Worm (Caenorhabditis elegans): ENCODE data around the gene arc-1.

arc-1 gene

ce11 chrII:9646928-9647838 lies 27.6 kb upstream of the arc-1 start, which contains the start of gene sqv-8 (continued):
- TF ChIP-seq ztf-18 (tag; optimal IDR thresholded peaks at IDR 0.05) (no peak), rec-8 (tag; optimal IDR thresholded peaks at IDR 0.05) (no peak), D2030.7 (GFP tag; IDR thresholded peaks at IDR 0.05) (peak; percentile 62; the same call in 1 of the 2 replicates), snpc-3.4 (tag; optimal IDR thresholded peaks at IDR 0.05) (no peak), mes-4 (tag; optimal IDR thresholded peaks at IDR 0.05) (no peak), egl-44 (GFP tag; IDR thresholded peaks at IDR 0.05) (no peak), dox-1 (GFP tag; IDR thresholded peaks at IDR 0.05) (0 out of 2 replicates have a peak, but pooled peaks have one; percentile 17), F22D6.2 (tag; optimal IDR thresholded peaks at IDR 0.05) (no peak), egl-18 (GFP tag; IDR thresholded peaks at IDR 0.05) (no peak), madf-6 (GFP tag; IDR thresholded peaks at IDR 0.05) (peak; percentile 97), K11D2.4 (GFP tag; IDR thresholded peaks at IDR 0.05) (no peak), F55B11.4 (tag; optimal IDR thresholded peaks at IDR 0.05; ENCODE audit: borderline replicate concordance, insufficient read depth) (no peak), nhr-80 (tag; optimal IDR thresholded peaks at IDR 0.05) (peak; percentile 65), tlf-1 (GFP tag; optimal IDR thresholded peaks at IDR 0.05) (no peak), unc-130 (GFP tag; optimal IDR thresholded peaks at IDR 0.05) (no peak), attf-3 (GFP tag; conservative IDR thresholded peaks at IDR 0.05) (no peak), F52B5.7 (tag; optimal IDR thresholded peaks at IDR 0.05) (no peak), ceh-91 (GFP tag; IDR thresholded peaks at IDR 0.05) (peak; percentile 27; the same call in 1 of the 2 replicates), B0035.1 (tag; optimal IDR thresholded peaks at IDR 0.05) (no peak), ztf-26 (tag; optimal IDR thresholded peaks at IDR 0.05) (no peak), Y53F4B.3 (GFP tag; IDR thresholded peaks at IDR 0.05) (no peak), let-607 (tag; optimal IDR thresholded peaks at IDR 0.05) (peak; percentile 37 to 43), ztf-22 (GFP tag; optimal IDR thresholded peaks at IDR 0.05) (no peak), cebp-2 (GFP tag; IDR thresholded peaks at IDR 0.05) (no peak), nfyb-1 (GFP tag; IDR thresholded peaks at IDR 0.05) (no peak), ama-1 (optimal IDR thresholded peaks at IDR 0.05) (no peak), ama-1 (GFP tag; optimal IDR thresholded peaks at IDR 0.05) (no peak), C17E4.6 (GFP tag; IDR thresholded peaks at IDR 0.05) (no peak), F10E7.11 (tag; optimal IDR thresholded peaks at IDR 0.05) (no peak), aptf-2 (GFP tag; conservative IDR thresholded peaks at IDR 0.05) (no peak), F23B12.7 (tag; optimal IDR thresholded peaks at IDR 0.05; ENCODE audit: insufficient read depth) (peak; percentile 12), snpc-1.1 (tag; optimal IDR thresholded peaks at IDR 0.05; ENCODE audit: insufficient read depth) (no peak), mel-28 (tag; optimal IDR thresholded peaks at IDR 0.05; ENCODE audit: borderline replicate concordance) (no peak), lsl-1 (GFP tag; optimal IDR thresholded peaks at IDR 0.05) (peak; percentile 96), hrde-1 (tag; optimal IDR thresholded peaks at IDR 0.05; ENCODE audit: borderline replicate concordance) (no peak), nfya-2 (GFP tag; IDR thresholded peaks at IDR 0.05) (no peak), ekl-4 (GFP tag; IDR thresholded peaks at IDR 0.05) (no peak), lir-1 (GFP tag; conservative IDR thresholded peaks at IDR 0.05) (no peak), lin-26 (GFP tag; IDR thresholded peaks at IDR 0.05) (no peak), chd-7 (tag; optimal IDR thresholded peaks at IDR 0.05) (no peak), T26A5.8 (tag; optimal IDR thresholded peaks at IDR 0.05) (no peak), cebp-1 (GFP tag; IDR thresholded peaks at IDR 0.05) (no peak), cebp-1 (tag; optimal IDR thresholded peaks at IDR 0.05) (peak; percentile 77), ceh-40 (GFP tag; IDR thresholded peaks at IDR 0.05) (no peak), atf-7 (tag; optimal IDR thresholded peaks at IDR 0.05) (no peak), rcor-1 (GFP tag; IDR thresholded peaks at IDR 0.05) (no peak), akir-1 (GFP tag; optimal IDR thresholded peaks at IDR 0.05) (no peak)

Data from whole organism, young adult.